Worm (Caenorhabditis elegans): ENCODE data around the gene str-1.

The str-1 gene

ce11 chrIV:7166553-7166952, 7.0 kb upstream of the str-1 start, which contains the start of gene C42D4.18:
Gene C42D4.18, plus strand, starts transcription at chrIV:7166783.
- peak; percentile 57 for TF ChIP-seq nhr-71 (tag; optimal IDR thresholded peaks at IDR 0.05)
- TF ChIP-seq nhr-11 (tag; optimal IDR thresholded peaks at IDR 0.05) = no peak
- peak; percentile 25 for TF ChIP-seq swsn-7 (tag; optimal IDR thresholded peaks at IDR 0.05)
- no peak for TF ChIP-seq unc-62 (GFP tag; optimal IDR thresholded peaks at IDR 0.05)
- no peak for TF ChIP-seq unc-30 (tag; optimal IDR thresholded peaks at IDR 0.05)
- TF ChIP-seq zag-1 (tag; optimal IDR thresholded peaks at IDR 0.05) = no peak
- TF ChIP-seq egl-13 (tag; optimal IDR thresholded peaks at IDR 0.05) = no peak
- TF ChIP-seq dpl-1 (GFP tag; optimal IDR thresholded peaks at IDR 0.05) = peak; percentile 8 to 27 (median 13)
- TF ChIP-seq elt-2 (tag; optimal IDR thresholded peaks at IDR 0.05) = no peak
- no peak for TF ChIP-seq ceh-88 (GFP tag; IDR thresholded peaks at IDR 0.05)
- TF ChIP-seq C16A3.4 (tag; optimal IDR thresholded peaks at IDR 0.05) = no peak
- TF ChIP-seq aly-2 (tag; optimal IDR thresholded peaks at IDR 0.05) = no peak
- TF ChIP-seq fkh-8 (tag; optimal IDR thresholded peaks at IDR 0.05) = peak; percentile 37
- no peak for TF ChIP-seq nhr-20 (tag; optimal IDR thresholded peaks at IDR 0.05)
- TF ChIP-seq unc-130 (tag; optimal IDR thresholded peaks at IDR 0.05) = no peak
- no peak for TF ChIP-seq nhr-84 (tag; optimal IDR thresholded peaks at IDR 0.05)
- no peak for TF ChIP-seq blmp-1 (tag; optimal IDR thresholded peaks at IDR 0.05)
- no peak for TF ChIP-seq mef-2 (tag; optimal IDR thresholded peaks at IDR 0.05)
- no peak for TF ChIP-seq mab-9 (GFP tag; IDR thresholded peaks at IDR 0.05)
- TF ChIP-seq vab-15 (tag; optimal IDR thresholded peaks at IDR 0.05) = no peak
- peak; percentile 36 to 44 for TF ChIP-seq lsy-2 (tag; optimal IDR thresholded peaks at IDR 0.05)
- TF ChIP-seq sup-37 (GFP tag; optimal IDR thresholded peaks at IDR 0.05) = no peak
- no peak for TF ChIP-seq grh-1 (GFP tag; IDR thresholded peaks at IDR 0.05)
- no peak for TF ChIP-seq ztf-4 (tag; optimal IDR thresholded peaks at IDR 0.05)
- TF ChIP-seq snpc-4 (tag; optimal IDR thresholded peaks at IDR 0.05) = no peak
- no peak for TF ChIP-seq efl-3 (GFP tag; optimal IDR thresholded peaks at IDR 0.05)
- TF ChIP-seq mep-1 (tag; optimal IDR thresholded peaks at IDR 0.05) = peak; percentile 53
- peak; percentile 16 for TF ChIP-seq F16B12.6 (tag; optimal IDR thresholded peaks at IDR 0.05)
- TF ChIP-seq tbx-2 (tag; optimal IDR thresholded peaks at IDR 0.05) = no peak
- no peak for TF ChIP-seq nhr-90 (tag; optimal IDR thresholded peaks at IDR 0.05; ENCODE audit: poor library complexity)
- TF ChIP-seq ceh-8 (GFP tag; optimal IDR thresholded peaks at IDR 0.05) = no peak
- no peak for TF ChIP-seq irx-1 (tag; optimal IDR thresholded peaks at IDR 0.05)
- no peak for TF ChIP-seq zip-4 (GFP tag; optimal IDR thresholded peaks at IDR 0.05)
- TF ChIP-seq unc-98 (GFP tag; IDR thresholded peaks at IDR 0.05) = no peak
- TF ChIP-seq ceh-90 (tag; optimal IDR thresholded peaks at IDR 0.05) = no peak
- no peak for TF ChIP-seq aha-1 (tag; optimal IDR thresholded peaks at IDR 0.05)
- no peak for TF ChIP-seq fkh-4 (tag; optimal IDR thresholded peaks at IDR 0.05; ENCODE audit: borderline replicate concordance)
- TF ChIP-seq ceh-63 (GFP tag; optimal IDR thresholded peaks at IDR 0.05) = no peak
- TF ChIP-seq fkh-10 (GFP tag; optimal IDR thresholded peaks at IDR 0.05) = no peak
- no peak for TF ChIP-seq sptf-1 (tag; optimal IDR thresholded peaks at IDR 0.05)
- peak; percentile 42 for TF ChIP-seq dsc-1 (tag; optimal IDR thresholded peaks at IDR 0.05)
- no peak for TF ChIP-seq ztf-11 (tag; optimal IDR thresholded peaks at IDR 0.05)
- TF ChIP-seq sox-4 (tag; optimal IDR thresholded peaks at IDR 0.05) = no peak
- TF ChIP-seq nhr-85 (tag) = peak; percentile 44
- TF ChIP-seq efl-1 (optimal IDR thresholded peaks at IDR 0.05) = peak; percentile 65 to 73
- peak in 1 of 2 experiments; percentile 82 for TF ChIP-seq efl-1 (GFP tag; optimal IDR thresholded peaks at IDR 0.05 in 1 of 2)
- TF ChIP-seq lin-15B (tag; optimal IDR thresholded peaks at IDR 0.05) = no peak
- no peak for TF ChIP-seq C04F5.9 (tag; optimal IDR thresholded peaks at IDR 0.05)
- no peak for TF ChIP-seq pag-3 (tag; optimal IDR thresholded peaks at IDR 0.05; ENCODE audit: borderline replicate concordance, insufficient read depth)
- TF ChIP-seq mdl-1 (tag; optimal IDR thresholded peaks at IDR 0.05) = peak in 1 of 2 experiments; percentile 29
- TF ChIP-seq tlp-1 (tag; optimal IDR thresholded peaks at IDR 0.05) = no peak
- TF ChIP-seq hlh-17 (GFP tag; optimal IDR thresholded peaks at IDR 0.05; ENCODE audit: borderline replicate concordance) = no peak
- TF ChIP-seq nhr-237 (tag; optimal IDR thresholded peaks at IDR 0.05) = no peak
- TF ChIP-seq pqm-1 (tag; optimal IDR thresholded peaks at IDR 0.05) = no peak
- peak; percentile 24 for TF ChIP-seq isw-1 (GFP tag; IDR thresholded peaks at IDR 0.05)

All from whole organism, L1 larva.